Worm (Caenorhabditis elegans) whole organism, late embryonic: ENCODE results near the gene K05B2.2.

Experiments
- C08G9.2 ChIP-seq: sonication (generic microtip); optimal IDR thresholded peaks from 2 replicates; lab custom pipeline; 2016; ENCODE audit warnings: mild to moderate bottlenecking, missing genetic modification characterization, moderate library complexity, missing compliant biosample characterization
- F13H6.1 ChIP-seq: sonication (generic microtip); optimal IDR thresholded peaks from 2 replicates; lab custom pipeline; 2016; ENCODE audit warnings: missing genetic modification characterization, missing compliant biosample characterization
- K02D7.2 ChIP-seq: sonication (generic microtip); optimal IDR thresholded peaks from 2 replicates; lab custom pipeline; 2017; ENCODE audit warnings: mild to moderate bottlenecking, missing genetic modification characterization, missing compliant biosample characterization
- ama-1 ChIP-seq: fragments of 150-350 bp; optimal IDR thresholded peaks from 2 replicates; lab custom pipeline; 2014
- ceh-14 ChIP-seq: sonication (generic microtip); optimal IDR thresholded peaks from 2 replicates; lab custom pipeline; 2016; ENCODE audit warnings: missing genotype, missing genetic modification characterization, missing compliant biosample characterization
- ceh-18 ChIP-seq: sonication (generic microtip); optimal IDR thresholded peaks from 2 replicates; lab custom pipeline; 2016; ENCODE audit warnings: missing genetic modification characterization, missing compliant biosample characterization
- ceh-19 ChIP-seq: fragments of 200-800 bp; sonication (Bioruptor generic); optimal IDR thresholded peaks from 2 replicates; lab custom pipeline; 2018; ENCODE audit warnings: mild to moderate bottlenecking, missing genetic modification characterization, missing compliant biosample characterization
- ceh-2 ChIP-seq: sonication (generic microtip); optimal IDR thresholded peaks from 2 replicates; lab custom pipeline; 2016; ENCODE audit warnings: missing genotype, missing genetic modification characterization, missing compliant biosample characterization
- ceh-31 ChIP-seq: sonication (generic microtip); optimal IDR thresholded peaks from 2 replicates; lab custom pipeline; 2016; ENCODE audit warnings: missing genetic modification characterization, missing compliant biosample characterization
- ceh-34 ChIP-seq: sonication (generic microtip); optimal IDR thresholded peaks from 2 replicates; lab custom pipeline; 2016; ENCODE audit warnings: mild to moderate bottlenecking, missing genetic modification characterization, missing compliant biosample characterization
- ceh-48 ChIP-seq: sonication (generic microtip); optimal IDR thresholded peaks from 2 replicates; lab custom pipeline; 2016; ENCODE audit warnings: missing genetic modification characterization, inconsistent platforms, missing compliant biosample characterization
- ceh-6 ChIP-seq: fragments of 200-800 bp; sonication (Bioruptor generic); optimal IDR thresholded peaks from 2 replicates; lab custom pipeline; 2018; ENCODE audit warnings: mild to moderate bottlenecking, missing genetic modification characterization, missing compliant biosample characterization
- ceh-9 ChIP-seq: sonication (generic microtip); optimal IDR thresholded peaks from 2 replicates; lab custom pipeline; 2016; ENCODE audit warnings: mild to moderate bottlenecking, missing genetic modification characterization, inconsistent platforms, missing compliant biosample characterization
- dmd-4 ChIP-seq: sonication (generic microtip); optimal IDR thresholded peaks from 2 replicates; lab custom pipeline; 2016; ENCODE audit warnings: borderline replicate concordance, missing genetic modification characterization, missing compliant biosample characterization
- elt-2 ChIP-seq: sonication (generic microtip); optimal IDR thresholded peaks from 2 replicates; lab custom pipeline; 2016; ENCODE audit warnings: missing genetic modification reagents, missing genetic modification characterization, missing compliant biosample characterization
- elt-4 ChIP-seq: sonication (generic microtip); optimal IDR thresholded peaks from 2 replicates; lab custom pipeline; 2016; ENCODE audit warnings: missing genetic modification characterization, missing compliant biosample characterization
- gmeb-2 ChIP-seq: sonication (generic microtip); optimal IDR thresholded peaks from 2 replicates; lab custom pipeline; 2016; ENCODE audit warnings: missing genetic modification characterization, inconsistent platforms, missing compliant biosample characterization
- hlh-13 ChIP-seq: fragments of 200-800 bp; sonication (Bioruptor generic); optimal IDR thresholded peaks from 2 replicates; lab custom pipeline; 2018; ENCODE audit warnings: mild to moderate bottlenecking, missing genetic modification characterization, missing compliant biosample characterization
- hlh-30 ChIP-seq: sonication (generic microtip); optimal IDR thresholded peaks from 2 replicates; lab custom pipeline; 2017; ENCODE audit warnings: antibody characterized with exemption, missing genetic modification characterization, missing compliant biosample characterization; ENCODE audit not compliant: insufficient read depth
- hlh-8 ChIP-seq: sonication (generic microtip); optimal IDR thresholded peaks from 2 replicates; lab custom pipeline; 2016; ENCODE audit warnings: missing genotype, missing genetic modification characterization, missing compliant biosample characterization
- nfya-1 ChIP-seq: sonication (generic microtip); optimal IDR thresholded peaks from 2 replicates; lab custom pipeline; 2017; ENCODE audit warnings: missing genetic modification characterization, mild to moderate bottlenecking, missing compliant biosample characterization, antibody characterized with exemption, moderate library complexity
- npax-4 ChIP-seq: sonication (generic microtip); optimal IDR thresholded peaks from 2 replicates; lab custom pipeline; 2016; ENCODE audit warnings: missing genetic modification characterization, missing compliant biosample characterization
- pag-3 ChIP-seq: sonication (generic microtip); optimal IDR thresholded peaks from 2 replicates; lab custom pipeline; 2016; ENCODE audit warnings: missing compliant biosample characterization, missing genetic modification characterization, borderline replicate concordance
- pha-4 ChIP-seq: fragments of 150-350 bp; optimal IDR thresholded peaks from 2 replicates; lab custom pipeline; 2018; ENCODE audit warnings: missing biosample characterization, missing genetic modification reagents, missing genetic modification characterization
- pqm-1 ChIP-seq: sonication (generic microtip); optimal IDR thresholded peaks from 2 replicates; lab custom pipeline; 2016; ENCODE audit warnings: missing genetic modification characterization, missing compliant biosample characterization
- ref-2 ChIP-seq: sonication (generic microtip); optimal IDR thresholded peaks from 2 replicates; lab custom pipeline; 2016; ENCODE audit warnings: missing genetic modification characterization, missing compliant biosample characterization
- rnt-1 ChIP-seq: sonication (generic microtip); optimal IDR thresholded peaks from 2 replicates; lab custom pipeline; 2016; ENCODE audit warnings: missing genetic modification characterization, missing compliant biosample characterization
- sdc-2 ChIP-seq: sonication (generic microtip); optimal IDR thresholded peaks from 2 replicates; lab custom pipeline; 2016; ENCODE audit warnings: missing genotype, missing genetic modification characterization, missing compliant biosample characterization
- sox-2 ChIP-seq: fragments of 200-800 bp; sonication (Bioruptor generic); IDR thresholded peaks from 2 replicates; pipeline ENCODE4 v1.3.6; 2022; ENCODE audit warnings: missing genetic modification reagents, missing genetic modification characterization, missing compliant biosample characterization
- sox-4 ChIP-seq: sonication (generic microtip); optimal IDR thresholded peaks from 2 replicates; lab custom pipeline; 2017; ENCODE audit warnings: mild to moderate bottlenecking, missing genetic modification characterization, inconsistent platforms, missing compliant biosample characterization
- syd-9 ChIP-seq: sonication (generic microtip); optimal IDR thresholded peaks from 2 replicates; lab custom pipeline; 2016; ENCODE audit warnings: mild to moderate bottlenecking, missing genetic modification characterization, moderate library complexity, missing compliant biosample characterization
- tbx-2 ChIP-seq: sonication (generic microtip); optimal IDR thresholded peaks from 2 replicates; lab custom pipeline; 2016; ENCODE audit warnings: missing genetic modification characterization, missing compliant biosample characterization
- unc-42 ChIP-seq: sonication (generic microtip); optimal IDR thresholded peaks from 2 replicates; lab custom pipeline; 2016; ENCODE audit warnings: missing genotype, missing genetic modification characterization, missing compliant biosample characterization
- ztf-16 ChIP-seq: sonication (generic microtip); optimal IDR thresholded peaks from 2 replicates; lab custom pipeline; 2017; ENCODE audit warnings: missing genetic modification characterization, missing compliant biosample characterization

K05B2.2 gene

DNA sequence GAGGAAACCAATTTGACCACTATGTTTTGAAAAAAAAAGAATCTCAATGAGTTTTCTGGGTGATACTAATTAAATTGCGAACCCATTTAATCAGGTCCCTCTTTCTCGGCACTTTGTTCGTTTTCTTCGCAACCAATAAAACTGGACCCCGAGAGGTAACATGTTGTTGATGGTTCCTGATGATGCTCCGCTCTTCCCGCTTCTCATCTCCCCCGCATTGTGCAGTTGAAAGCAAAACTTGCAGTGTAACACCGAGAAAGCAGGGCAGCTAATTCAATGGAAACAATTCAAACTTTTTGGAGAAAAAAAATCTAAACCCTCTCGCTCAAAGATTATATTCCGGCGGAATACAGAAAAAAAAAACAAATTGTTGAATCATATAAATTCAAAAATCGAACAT, 53.6 kb downstream of the K05B2.2 start:
- peak; percentile 7 for TF ChIP-seq nfya-1 (tag; lab: Kevin White, UChicago)
- TF ChIP-seq ceh-6 = no peak

DNA sequence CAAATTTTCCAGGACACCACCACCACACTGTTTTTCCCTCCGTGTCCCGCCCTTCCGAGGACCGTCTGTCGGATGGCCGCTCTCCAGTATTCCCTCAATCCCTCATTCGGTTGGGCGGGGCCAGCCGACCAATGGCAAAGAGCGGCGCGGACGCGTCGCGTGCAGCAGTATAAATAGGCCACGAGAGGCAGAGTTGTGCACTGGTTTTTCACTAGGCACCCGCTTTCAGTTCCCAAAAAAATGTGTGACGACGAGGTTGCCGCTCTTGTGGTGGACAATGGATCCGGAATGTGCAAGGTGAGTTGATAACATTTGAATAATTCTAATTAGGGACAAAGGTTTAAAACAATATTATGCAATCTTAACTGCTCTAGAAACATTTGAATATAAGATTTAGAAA, 54.5 kb downstream of the K05B2.2 start, which contains the start of gene act-4:
TSS of gene act-4 (plus strand) at position 200 of the 400 bp plus-strand sequence.
- TF ChIP-seq ceh-14 (tag; lab: Kevin White, UChicago) (peak; percentile 11), hlh-30 (tag; lab: Kevin White, UChicago) (peak; percentile 43), ceh-2 (tag; lab: Kevin White, UChicago) (peak; percentile 2), C08G9.2 (tag; lab: Kevin White, UChicago) (peak; percentile 49), ztf-16 (no peak), npax-4 (tag; lab: Kevin White, UChicago) (no peak), ceh-31 (peak; percentile 46), rnt-1 (tag; lab: Kevin White, UChicago) (peak; percentile 29), tbx-2 (tag; lab: Kevin White, UChicago) (peak; percentile 45), elt-2 (no peak), ceh-48 (tag; lab: Kevin White, UChicago) (peak; percentile 9), ama-1 (peak; percentile 18), pag-3 (no peak), sdc-2 (peak; percentile 42), pha-4 (tag; lab: Kevin White, UChicago) (no peak), gmeb-2 (no peak), nfya-1 (tag; lab: Kevin White, UChicago) (peak; percentile 100), elt-4 (tag; lab: Kevin White, UChicago) (peak; percentile 13), ceh-18 (tag; lab: Kevin White, UChicago) (peak; percentile 49), ref-2 (tag; lab: Kevin White, UChicago) (peak; percentile 39), ceh-34 (peak; percentile 56), syd-9 (tag; lab: Kevin White, UChicago) (peak; percentile 28), unc-42 (tag; lab: Kevin White, UChicago) (peak; percentile 13), F13H6.1 (tag; lab: Kevin White, UChicago) (peak; percentile 15), hlh-8 (tag; lab: Kevin White, UChicago) (peak; percentile 3)
- TF ChIP-seq, all 69 proteins: peak for 19

DNA sequence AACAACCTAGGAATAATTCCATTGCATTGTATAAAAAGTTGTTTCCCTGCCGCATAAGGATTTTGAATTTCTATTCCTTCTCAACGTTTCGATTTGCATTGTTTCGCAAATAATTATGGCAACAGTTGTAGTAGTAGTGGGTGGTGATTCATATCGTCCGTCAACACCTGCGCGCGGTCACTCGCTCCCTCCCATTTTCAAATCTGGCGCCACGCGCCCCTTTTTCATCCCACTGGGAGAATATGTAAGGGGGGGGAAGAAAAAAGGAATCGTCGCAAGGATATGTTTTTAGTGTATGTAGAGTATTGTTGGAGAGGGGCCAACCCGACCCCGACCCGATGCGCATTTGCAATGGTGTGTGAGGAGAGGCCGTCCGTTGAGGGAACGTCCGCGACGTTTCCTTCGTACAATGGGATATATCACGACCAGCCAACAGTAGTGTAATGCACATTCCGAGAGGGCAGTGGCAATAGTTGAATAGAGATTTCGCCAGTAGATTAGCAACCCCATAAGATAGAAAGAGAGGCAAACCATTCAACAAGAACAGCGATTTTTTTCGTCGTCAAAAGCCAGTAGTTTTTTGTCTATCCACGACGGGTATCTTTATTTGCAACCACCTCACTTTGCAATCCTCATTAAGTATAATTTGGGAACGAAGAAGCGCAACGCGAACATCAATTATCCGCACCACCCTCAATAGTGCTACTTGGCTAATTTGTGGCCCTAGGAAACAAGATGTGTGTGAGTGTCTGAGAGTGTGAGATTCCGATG, 55.2 kb downstream of the K05B2.2 start:
- TF ChIP-seq ceh-19 (peak; percentile 47), ama-1 (peak; percentile 3), pqm-1 (no peak), dmd-4 (tag; lab: Kevin White, UChicago) (no peak), ceh-2 (tag; lab: Kevin White, UChicago) (no peak), ceh-31 (peak; percentile 15), K02D7.2 (tag; lab: Kevin White, UChicago) (peak; percentile 47), sox-4 (peak; percentile 22), tbx-2 (tag; lab: Kevin White, UChicago) (peak; percentile 27), hlh-13 (GFP tag; lab: Kevin White, UChicago) (peak; percentile 28), sox-2 (GFP tag; lab: Robert Waterston, UW) (peak; percentile 11; the same call in 1 of the 2 replicates), ceh-9 (tag; lab: Kevin White, UChicago) (peak; percentile 9), ceh-34 (no peak)
